Fruit fly (Drosophila melanogaster): ENCODE data around the gene Acer.

Gene Acer

dm6 chr2L:8480825-8481224, 40.9 kb upstream of the Acer start:
- TF ChIP-seq prd (optimal IDR thresholded peaks at IDR 0.05) (no peak), prd (GFP tag; IDR thresholded peaks at IDR 0.05) (no peak), Hr78 (GFP tag; optimal IDR thresholded peaks at IDR 0.05) (peak in 1 of 2 experiments; percentile 36), Vsx1 (GFP tag; optimal IDR thresholded peaks at IDR 0.05) (peak; percentile 74), Awh (GFP tag; IDR thresholded peaks at IDR 0.05) (peak; percentile 42; the same call in 1 of the 2 replicates), oc (tag; optimal IDR thresholded peaks at IDR 0.05) (peak; percentile 72), ssp (GFP tag; IDR thresholded peaks at IDR 0.05) (no peak)

DNA sequence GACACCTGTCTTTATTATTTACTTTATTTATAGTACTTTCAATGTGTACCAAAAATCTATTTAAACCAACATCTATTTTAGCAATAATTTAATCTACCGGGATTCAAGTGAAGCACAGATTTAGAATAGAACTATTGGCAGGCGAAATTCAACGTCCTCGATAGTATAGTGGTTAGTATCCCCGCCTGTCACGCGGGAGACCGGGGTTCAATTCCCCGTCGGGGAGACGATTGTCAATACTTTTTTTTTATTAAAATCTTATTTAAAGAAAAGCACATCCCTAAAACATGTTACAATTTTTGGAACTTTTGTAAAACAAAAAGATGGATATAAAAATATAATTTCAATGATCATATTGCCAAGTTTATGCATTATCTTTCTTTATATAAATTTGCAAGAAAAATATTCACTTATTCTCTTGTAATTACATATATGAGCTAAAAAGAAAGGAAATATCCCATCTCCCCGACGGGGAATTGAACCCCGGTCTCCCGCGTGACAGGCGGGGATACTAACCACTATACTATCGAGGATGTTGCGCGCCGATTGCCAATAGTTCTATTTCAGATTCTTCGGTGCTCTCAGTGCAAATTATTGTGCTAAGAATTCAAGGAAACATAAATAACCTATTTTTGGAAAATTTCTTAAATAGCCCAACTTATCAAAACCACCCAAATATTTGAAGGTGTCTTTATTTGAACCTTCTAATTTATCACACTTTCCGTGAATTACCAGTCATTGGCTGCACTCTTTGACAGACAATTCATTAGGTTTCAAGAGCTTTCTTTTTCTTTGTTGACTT, 39.9 kb upstream of the Acer start, which contains the start of gene CG43796:
CG43796 (plus strand) TSS at position 752 of the 802 bp plus-strand sequence.
- TF ChIP-seq usp (GFP tag; optimal IDR thresholded peaks at IDR 0.05), result no peak
- TF ChIP-seq sna (GFP tag; IDR thresholded peaks at IDR 0.05; ENCODE audit: partially characterized antibody), result 0 out of 2 replicates have a peak, but pooled peaks have one; percentile 18
- TF ChIP-seq chm (GFP tag; IDR thresholded peaks at IDR 0.05), result no peak
- no peak for TF ChIP-seq fd64A (GFP tag; optimal IDR thresholded peaks at IDR 0.05)
- no peak for TF ChIP-seq Fer3 (tag; optimal IDR thresholded peaks at IDR 0.05)
- TF ChIP-seq prd (optimal IDR thresholded peaks at IDR 0.05), result no peak
- TF ChIP-seq prd (GFP tag; IDR thresholded peaks at IDR 0.05), result no peak
- TF ChIP-seq CG7372 (GFP tag; IDR thresholded peaks at IDR 0.05), result no peak
- TF ChIP-seq CG10209 (GFP tag; optimal IDR thresholded peaks at IDR 0.05), result no peak
- TF ChIP-seq ab (GFP tag; optimal IDR thresholded peaks at IDR 0.05), result no peak
- TF ChIP-seq mld (GFP tag; IDR thresholded peaks at IDR 0.05; ENCODE audit: partially characterized antibody), result peak; percentile 76; the same call in 2 of the 3 replicates
- no peak for TF ChIP-seq fru (optimal IDR thresholded peaks at IDR 0.05)
- no peak for TF ChIP-seq Hmr (GFP tag; optimal IDR thresholded peaks at IDR 0.05)
- no peak for TF ChIP-seq CG14014 (GFP tag; IDR thresholded peaks at IDR 0.05)
- TF ChIP-seq sens (GFP tag), result peak; percentile 81
- TF ChIP-seq Dll (GFP tag; IDR thresholded peaks at IDR 0.05; ENCODE audit: partially characterized antibody), result peak; percentile 62; the same call in 2 of the 4 replicates
- peak; percentile 97 for TF ChIP-seq Bdp1 (GFP tag; optimal IDR thresholded peaks at IDR 0.05)
- TF ChIP-seq hb (GFP tag; IDR thresholded peaks at IDR 0.05; ENCODE audit: partially characterized antibody), result 0 out of 3 replicates have a peak, but pooled peaks have one; percentile 50
- no peak for TF ChIP-seq CG34376 (GFP tag; optimal IDR thresholded peaks at IDR 0.05)
- TF ChIP-seq Optix (GFP tag; IDR thresholded peaks at IDR 0.05), result no peak
- 0 out of 2 replicates have a peak, but pooled peaks have one; percentile 14 for TF ChIP-seq Xrp1 (GFP tag; IDR thresholded peaks at IDR 0.05)
- no peak; the same call in 1 of the 2 replicates for TF ChIP-seq unc-4 (GFP tag; IDR thresholded peaks at IDR 0.05; ENCODE audit: partially characterized antibody)
- TF ChIP-seq D19A (tag; optimal IDR thresholded peaks at IDR 0.05), result no peak
- no peak for TF ChIP-seq pita (GFP tag; optimal IDR thresholded peaks at IDR 0.05)
- no peak for TF ChIP-seq CG31224 (GFP tag; IDR thresholded peaks at IDR 0.05)
- no peak for TF ChIP-seq Ets65A (GFP tag)
- peak; percentile 26 for TF ChIP-seq CTCF (GFP tag; optimal IDR thresholded peaks at IDR 0.05)
- TF ChIP-seq schlank (tag; optimal IDR thresholded peaks at IDR 0.05), result no peak
- no peak for TF ChIP-seq Drgx (GFP tag; IDR thresholded peaks at IDR 0.05)
- peak; percentile 47 for TF ChIP-seq ato (GFP tag; IDR thresholded peaks at IDR 0.05; ENCODE audit: partially characterized antibody)
- no peak for TF ChIP-seq otp (GFP tag; IDR thresholded peaks at IDR 0.05)
- no peak for TF ChIP-seq Dip2 (GFP tag; IDR thresholded peaks at IDR 0.05)
- peak; percentile 83 for TF ChIP-seq CG16813 (GFP tag; IDR thresholded peaks at IDR 0.05; ENCODE audit: partially characterized antibody)
- no peak for TF ChIP-seq sim (GFP tag; IDR thresholded peaks at IDR 0.05)
- TF ChIP-seq bbx (GFP tag; IDR thresholded peaks at IDR 0.05; ENCODE audit: partially characterized antibody), result peak; percentile 77
- TF ChIP-seq Med (GFP tag), result no peak
- TF ChIP-seq CG18262 (tag; optimal IDR thresholded peaks at IDR 0.05), result no peak
- TF ChIP-seq CG11695 (GFP tag; IDR thresholded peaks at IDR 0.05), result no peak
- TF ChIP-seq vnd (GFP tag; IDR thresholded peaks at IDR 0.05; ENCODE audit: partially characterized antibody), result peak; percentile 49; the same call in 1 of the 3 replicates
- TF ChIP-seq Camta (GFP tag; optimal IDR thresholded peaks at IDR 0.05), result no peak
- TF ChIP-seq CG30431 (GFP tag; optimal IDR thresholded peaks at IDR 0.05), result no peak
- TF ChIP-seq D (optimal IDR thresholded peaks at IDR 0.05), result no peak
- TF ChIP-seq D (GFP tag; optimal IDR thresholded peaks at IDR 0.05), result no peak
